Worm (Caenorhabditis elegans): ENCODE data around the gene tag-322.

The tag-322 gene

DNA sequence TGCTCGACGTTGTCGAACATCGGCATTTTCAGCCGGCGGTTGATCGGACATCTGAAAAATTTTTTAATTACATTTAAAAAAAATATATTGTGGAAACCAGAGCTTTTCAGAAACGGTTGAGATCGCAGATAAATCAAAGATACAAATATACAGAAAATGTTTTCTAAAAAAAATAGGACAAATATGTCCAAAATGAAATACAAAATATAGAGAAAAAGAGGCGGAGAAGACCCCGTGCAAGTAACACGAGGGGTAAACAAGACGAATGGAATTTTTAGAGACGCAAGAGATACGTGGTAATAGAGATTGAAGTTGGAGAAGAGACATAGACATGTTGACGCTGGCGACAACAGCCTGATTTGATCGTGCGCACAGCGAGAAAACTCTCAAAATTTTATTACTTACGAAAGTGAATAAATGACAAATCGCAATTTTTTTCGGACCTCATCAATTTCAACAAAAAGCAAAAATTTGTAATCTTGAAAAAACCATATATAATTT lies 30.4 kb upstream of the tag-322 start, which contains the start of gene cdgs-1 (continued):
- TF ChIP-seq rnt-1 (tag; optimal IDR thresholded peaks at IDR 0.05) (peak; percentile 23), ama-1 (optimal IDR thresholded peaks at IDR 0.05) (no peak), fkh-8 (tag; optimal IDR thresholded peaks at IDR 0.05) (peak; percentile 2), jun-1 (tag; optimal IDR thresholded peaks at IDR 0.05) (no peak), alr-1 (tag; optimal IDR thresholded peaks at IDR 0.05; ENCODE audit: borderline replicate concordance) (no peak), lin-13 (GFP tag; optimal IDR thresholded peaks at IDR 0.05) (no peak), skn-1 (tag; optimal IDR thresholded peaks at IDR 0.05) (peak; percentile 21), dsc-1 (tag; optimal IDR thresholded peaks at IDR 0.05) (peak; percentile 12), mep-1 (tag; optimal IDR thresholded peaks at IDR 0.05) (peak; percentile 78), unc-98 (GFP tag; IDR thresholded peaks at IDR 0.05) (no peak), ces-1 (GFP tag; optimal IDR thresholded peaks at IDR 0.05) (no peak), lin-35 (GFP tag; optimal IDR thresholded peaks at IDR 0.05) (peak; percentile 41 to 73), hlh-17 (GFP tag; optimal IDR thresholded peaks at IDR 0.05; ENCODE audit: borderline replicate concordance) (no peak), hlh-4 (tag; optimal IDR thresholded peaks at IDR 0.05) (no peak), blmp-1 (tag; optimal IDR thresholded peaks at IDR 0.05) (peak; percentile 69), C04F5.9 (tag; optimal IDR thresholded peaks at IDR 0.05) (no peak), lin-14 (GFP tag; optimal IDR thresholded peaks at IDR 0.05) (peak; percentile 85)

DNA sequence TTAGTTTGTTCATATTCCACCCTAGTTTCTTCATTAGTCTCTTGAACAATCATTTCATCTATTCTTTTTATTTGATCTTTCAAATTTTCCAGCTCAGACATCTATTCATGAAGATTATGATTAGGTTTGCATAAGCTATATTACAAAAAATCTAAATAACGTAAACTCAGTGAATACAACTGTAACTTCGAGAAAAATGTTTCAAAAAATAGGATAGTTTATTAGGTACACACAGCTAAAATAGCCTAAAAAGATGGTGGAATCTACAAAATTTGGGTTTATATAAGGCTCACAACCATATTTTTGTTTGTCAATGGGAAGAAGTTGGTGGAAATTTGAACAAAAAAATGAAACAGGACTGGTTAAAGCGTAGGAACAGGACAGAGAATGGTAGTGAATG lies 27.4 kb upstream of the tag-322 start, which contains the start of gene zgpa-1:
TSS of gene zgpa-1 (minus strand) at position 101 of the 400 bp plus-strand sequence.
- no peak for TF ChIP-seq unc-30 (tag; optimal IDR thresholded peaks at IDR 0.05)
- no peak for TF ChIP-seq nhr-84 (tag; optimal IDR thresholded peaks at IDR 0.05)
- no peak for TF ChIP-seq F16B12.6 (tag; optimal IDR thresholded peaks at IDR 0.05)
- no peak for TF ChIP-seq unc-62 (GFP tag; optimal IDR thresholded peaks at IDR 0.05)
- no peak for TF ChIP-seq sox-4 (tag; optimal IDR thresholded peaks at IDR 0.05)
- TF ChIP-seq ztf-4 (tag; optimal IDR thresholded peaks at IDR 0.05), result no peak
- no peak for TF ChIP-seq dpl-1 (GFP tag; optimal IDR thresholded peaks at IDR 0.05)
- TF ChIP-seq C16A3.4 (tag; optimal IDR thresholded peaks at IDR 0.05), result no peak
- no peak for TF ChIP-seq fkh-4 (tag; optimal IDR thresholded peaks at IDR 0.05; ENCODE audit: borderline replicate concordance)
- no peak for TF ChIP-seq pag-3 (tag; optimal IDR thresholded peaks at IDR 0.05; ENCODE audit: borderline replicate concordance, insufficient read depth)
- no peak for TF ChIP-seq isw-1 (GFP tag; IDR thresholded peaks at IDR 0.05)
- no peak for TF ChIP-seq snpc-4 (tag; optimal IDR thresholded peaks at IDR 0.05)
- no peak for TF ChIP-seq ets-5 (GFP tag; IDR thresholded peaks at IDR 0.05)
- TF ChIP-seq elt-3 (tag; optimal IDR thresholded peaks at IDR 0.05), result no peak
- no peak for TF ChIP-seq swsn-7 (tag; optimal IDR thresholded peaks at IDR 0.05)
- TF ChIP-seq lin-39 (tag; optimal IDR thresholded peaks at IDR 0.05), result no peak
- no peak for TF ChIP-seq ces-1 (GFP tag; optimal IDR thresholded peaks at IDR 0.05)
- TF ChIP-seq efl-1 (optimal IDR thresholded peaks at IDR 0.05), result no peak
- no peak for TF ChIP-seq efl-1 (GFP tag; optimal IDR thresholded peaks at IDR 0.05 in 1 of 2)
- TF ChIP-seq rnt-1 (tag; optimal IDR thresholded peaks at IDR 0.05), result no peak

DNA sequence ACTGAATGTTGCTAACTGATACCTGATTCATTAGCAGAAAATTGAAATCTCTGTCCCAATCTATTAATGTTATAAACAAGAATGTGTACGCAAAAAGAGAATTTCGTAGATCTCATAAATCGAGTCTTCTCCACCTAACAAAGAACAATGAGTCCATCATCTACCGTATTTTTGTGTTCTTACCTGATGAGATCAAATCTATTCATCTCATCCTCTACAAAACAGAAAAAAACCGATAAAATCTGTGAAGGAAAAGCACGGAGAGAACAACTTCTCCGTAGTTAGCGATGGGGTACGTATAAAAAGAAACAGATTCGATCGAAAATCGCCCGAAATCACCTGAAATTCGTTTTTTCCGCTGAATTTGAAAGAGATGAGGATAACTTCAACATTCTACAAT lies 23.2 kb upstream of the tag-322 start, which contains the start of gene C33H5.1:
TSS of gene C33H5.1 (plus strand) at position 330 of the 400 bp plus-strand sequence.
- TF ChIP-seq snu-23 (GFP tag; optimal IDR thresholded peaks at IDR 0.05), result no peak
- TF ChIP-seq fkh-4 (tag; optimal IDR thresholded peaks at IDR 0.05; ENCODE audit: borderline replicate concordance), result no peak
- TF ChIP-seq efl-1 (optimal IDR thresholded peaks at IDR 0.05), result no peak
- peak in 1 of 2 experiments; percentile 53 for TF ChIP-seq efl-1 (GFP tag; optimal IDR thresholded peaks at IDR 0.05 in 1 of 2)
- no peak for TF ChIP-seq mab-9 (GFP tag; IDR thresholded peaks at IDR 0.05)
- peak; percentile 10 for TF ChIP-seq blmp-1 (tag; optimal IDR thresholded peaks at IDR 0.05)
- no peak for TF ChIP-seq unc-98 (GFP tag; IDR thresholded peaks at IDR 0.05)
- no peak for TF ChIP-seq nhr-12 (tag; optimal IDR thresholded peaks at IDR 0.05)
- no peak for TF ChIP-seq pqm-1 (tag; optimal IDR thresholded peaks at IDR 0.05)
